Worm (Caenorhabditis elegans) whole organism, young adult: Measurements from ENCODE around the gene Y45F10C.6.
"Not testable (repeated sequence)": the region's sequence is repeated elsewhere in the genome, so short reads cannot be mapped to it uniquely, and the experiment has no call there.

Experiments used
- C17E4.6 ChIP-seq: fragments of 200-800 bp; sonication (Bioruptor generic); IDR thresholded peaks from 2 replicates; pipeline ENCODE4 v1.3.6; 2022; ENCODE audit warnings: missing genetic modification reagents, missing genetic modification characterization, missing compliant biosample characterization
- F37B4.10 ChIP-seq: fragments of 200-800 bp; sonication (Bioruptor generic); IDR thresholded peaks from 2 replicates; pipeline ENCODE4 v1.3.6; 2022; ENCODE audit warnings: missing genetic modification characterization, missing compliant biosample characterization
- dpff-1 ChIP-seq: sonication (generic microtip); optimal IDR thresholded peaks from 2 replicates; lab custom pipeline; 2017; ENCODE audit warnings: mild to moderate bottlenecking, missing genetic modification characterization, missing compliant biosample characterization
- egl-18 ChIP-seq: fragments of 200-800 bp; sonication (Bioruptor generic); IDR thresholded peaks from 2 replicates; pipeline ENCODE4 v1.3.6; 2022; ENCODE audit warnings: missing genetic modification reagents, missing genetic modification characterization, missing compliant biosample characterization
- lin-54 ChIP-seq: fragments of 200-800 bp; sonication (Bioruptor generic); optimal IDR thresholded peaks from 2 replicates; lab custom pipeline; 2018; ENCODE audit warnings: mild to moderate bottlenecking, missing genetic modification characterization, missing compliant biosample characterization
- nhr-179 ChIP-seq: sonication (generic microtip); optimal IDR thresholded peaks from 2 replicates; lab custom pipeline; 2016; ENCODE audit warnings: mild to moderate bottlenecking, missing genetic modification characterization, missing compliant biosample characterization
- nhr-80 ChIP-seq: sonication (generic microtip); optimal IDR thresholded peaks from 2 replicates; lab custom pipeline; 2016; ENCODE audit warnings: missing genetic modification characterization, missing compliant biosample characterization
- nhr-90 ChIP-seq: sonication (generic microtip); optimal IDR thresholded peaks from 2 replicates; lab custom pipeline; 2016; ENCODE audit warnings: missing genotype, mild to moderate bottlenecking, missing genetic modification characterization, missing compliant biosample characterization
- pha-4 ChIP-seq: fragments of 150-350 bp; sonication (generic microtip); optimal IDR thresholded peaks from 2 replicates; lab custom pipeline; 2014; ENCODE audit warnings: missing biosample characterization, missing genetic modification reagents, missing genetic modification characterization
- repo-1 ChIP-seq: sonication (generic microtip); optimal IDR thresholded peaks from 2 replicates; lab custom pipeline; 2017; ENCODE audit warnings: mild to moderate bottlenecking, missing genetic modification characterization, missing compliant biosample characterization
- snpc-1.3 ChIP-seq: sonication (generic microtip); optimal IDR thresholded peaks from 2 replicates; lab custom pipeline; 2017; ENCODE audit warnings: missing genetic modification characterization, mild to moderate bottlenecking, missing compliant biosample characterization, antibody characterized with exemption, moderate library complexity, missing genotype, missing genetic modification reagents; ENCODE audit not compliant: insufficient read depth

ce11 chrIV:13652023-13652422 lies at the start of gene Y45F10C.6:
- TF ChIP-seq pha-4 (tag; lab: Kevin White, UChicago); lin-54; dpff-1 (tag; lab: Kevin White, UChicago); snpc-1.3 (tag; lab: Kevin White, UChicago); egl-18 (GFP tag; lab: Robert Waterston, UW); nhr-80 (tag; lab: Kevin White, UChicago); repo-1 (tag; lab: Kevin White, UChicago); nhr-90 (tag; lab: Kevin White, UChicago); C17E4.6 (GFP tag; lab: Robert Waterston, UW); F37B4.10 (GFP tag; lab: Robert Waterston, UW); nhr-179 (tag; lab: Kevin White, UChicago): not testable (repeated sequence)
